Worm (Caenorhabditis elegans) whole organism, young adult: ENCODE data around the gene ttc-37.

Experiments
- B0261.1 ChIP-seq: sonication (generic microtip); optimal IDR thresholded peaks from 2 replicates; lab custom pipeline; 2016; ENCODE audit warnings: mild to moderate bottlenecking, missing genetic modification characterization, moderate library complexity, missing compliant biosample characterization
- C17E4.6 ChIP-seq: fragments of 200-800 bp; sonication (Bioruptor generic); IDR thresholded peaks from 2 replicates; pipeline ENCODE4 v1.3.6; 2022; ENCODE audit warnings: missing genetic modification reagents, missing genetic modification characterization, missing compliant biosample characterization
- F10E7.11 ChIP-seq: sonication (generic microtip); optimal IDR thresholded peaks from 2 replicates; lab custom pipeline; 2017; ENCODE audit warnings: mild to moderate bottlenecking, missing genetic modification characterization, moderate library complexity, missing compliant biosample characterization
- F55B11.4 ChIP-seq: sonication (generic microtip); optimal IDR thresholded peaks from 2 replicates; lab custom pipeline; 2016; ENCODE audit warnings: missing compliant biosample characterization, missing genetic modification characterization, borderline replicate concordance; ENCODE audit not compliant: insufficient read depth
- F57A8.1 ChIP-seq: fragments of 200-800 bp; sonication (Bioruptor generic); optimal IDR thresholded peaks from 2 replicates; lab custom pipeline; 2018; ENCODE audit warnings: mild to moderate bottlenecking, missing genetic modification characterization, moderate library complexity, missing compliant biosample characterization
- F57C9.4 ChIP-seq: sonication (generic microtip); optimal IDR thresholded peaks from 2 replicates; lab custom pipeline; 2017; ENCODE audit warnings: mild to moderate bottlenecking, missing genetic modification characterization, missing compliant biosample characterization
- K11D2.4 ChIP-seq: fragments of 200-800 bp; sonication (Bioruptor generic); IDR thresholded peaks from 2 replicates; pipeline ENCODE4 v1.3.6; 2022; ENCODE audit warnings: missing genetic modification reagents, missing genetic modification characterization, missing compliant biosample characterization
- T07F8.4 ChIP-seq: sonication (generic microtip); optimal IDR thresholded peaks from 2 replicates; lab custom pipeline; 2016; ENCODE audit warnings: mild to moderate bottlenecking, missing genetic modification characterization, moderate library complexity, missing compliant biosample characterization
- Y53G8AR.9 ChIP-seq: fragments of 200-800 bp; sonication (Bioruptor generic); conservative IDR thresholded peaks from 2 replicates; pipeline ENCODE4 v1.3.6; 2022; ENCODE audit warnings: missing genetic modification reagents, missing genetic modification characterization, missing compliant biosample characterization
- Y79H2A.3 ChIP-seq: fragments of 200-800 bp; sonication (Bioruptor generic); conservative IDR thresholded peaks from 2 replicates; pipeline ENCODE4 v1.3.6; 2022; ENCODE audit warnings: missing genetic modification reagents, missing genetic modification characterization, missing compliant biosample characterization
- akir-1 ChIP-seq: fragments of 200-800 bp; sonication (Bioruptor generic); optimal IDR thresholded peaks from 2 replicates; lab custom pipeline; 2018; ENCODE audit warnings: mild to moderate bottlenecking, missing genetic modification characterization, moderate library complexity, missing compliant biosample characterization
- ama-1 ChIP-seq, 3 experiments: fragments of 150-350 bp in 1 of 3; sonication (generic microtip) in 2 of 3; optimal IDR thresholded peaks; 2 replicates each; lab custom pipeline; 2014 to 2018; ENCODE audit warnings: missing biosample characterization in 2 of 3, missing genetic modification characterization in 2 of 3, missing genetic modification reagents in 2 of 3
- atf-7 ChIP-seq: sonication (generic microtip); optimal IDR thresholded peaks from 2 replicates; lab custom pipeline; 2017; ENCODE audit warnings: mild to moderate bottlenecking, missing genetic modification characterization, missing compliant biosample characterization
- ceh-79 ChIP-seq: sonication (generic microtip); optimal IDR thresholded peaks from 2 replicates; lab custom pipeline; 2017; ENCODE audit warnings: mild to moderate bottlenecking, missing genetic modification characterization, missing compliant biosample characterization
- chd-7 ChIP-seq: sonication (generic microtip); optimal IDR thresholded peaks from 2 replicates; lab custom pipeline; 2016; ENCODE audit warnings: mild to moderate bottlenecking, missing genetic modification characterization, moderate library complexity, missing compliant biosample characterization
- efl-1 ChIP-seq: fragments of 150-350 bp; optimal IDR thresholded peaks from 2 replicates; lab custom pipeline; 2014; ENCODE audit warnings: missing biosample characterization, missing genetic modification reagents, missing genetic modification characterization
- hlh-26 ChIP-seq: fragments of 200-800 bp; sonication (Bioruptor generic); conservative IDR thresholded peaks from 2 replicates; pipeline ENCODE4 v1.3.6; 2022; ENCODE audit warnings: missing genetic modification reagents, missing genetic modification characterization, missing compliant biosample characterization
- let-607 ChIP-seq, 2 experiments: fragments of 200-800 bp in 1 of 2; sonication (Bioruptor generic) in 1 of 2; sonication (generic microtip) in 1 of 2; optimal IDR thresholded peaks; 2 replicates each; lab custom pipeline; 2016 to 2018; ENCODE audit warnings: mild to moderate bottlenecking in 2 of 2, missing compliant biosample characterization in 2 of 2, missing genetic modification characterization in 2 of 2, moderate library complexity in 2 of 2, missing genotype in 1 of 2
- lin-54 ChIP-seq: fragments of 200-800 bp; sonication (Bioruptor generic); optimal IDR thresholded peaks from 2 replicates; lab custom pipeline; 2018; ENCODE audit warnings: mild to moderate bottlenecking, missing genetic modification characterization, missing compliant biosample characterization
- madf-6 ChIP-seq: fragments of 200-800 bp; sonication (Bioruptor generic); IDR thresholded peaks from 2 replicates; pipeline ENCODE4 v1.3.6; 2022; ENCODE audit warnings: missing genetic modification reagents, missing genetic modification characterization, missing compliant biosample characterization
- mes-4 ChIP-seq: sonication (generic microtip); optimal IDR thresholded peaks from 2 replicates; lab custom pipeline; 2016; ENCODE audit warnings: missing genotype, missing genetic modification characterization, missing compliant biosample characterization
- mxl-1 ChIP-seq: sonication (generic microtip); optimal IDR thresholded peaks from 2 replicates; lab custom pipeline; 2016; ENCODE audit warnings: missing genetic modification characterization, missing compliant biosample characterization
- nhr-90 ChIP-seq: sonication (generic microtip); optimal IDR thresholded peaks from 2 replicates; lab custom pipeline; 2016; ENCODE audit warnings: missing genotype, mild to moderate bottlenecking, missing genetic modification characterization, missing compliant biosample characterization
- pbrm-1 ChIP-seq: fragments of 200-800 bp; sonication (Bioruptor generic); IDR thresholded peaks from 2 replicates; pipeline ENCODE4 v1.3.6; 2022; ENCODE audit warnings: missing genetic modification reagents, missing genetic modification characterization, missing compliant biosample characterization
- snpc-3.4 ChIP-seq: sonication (generic microtip); optimal IDR thresholded peaks from 2 replicates; lab custom pipeline; 2017; ENCODE audit warnings: missing genetic modification characterization, mild to moderate bottlenecking, missing compliant biosample characterization, antibody characterized with exemption, moderate library complexity, missing genotype, missing genetic modification reagents
- sptf-2 ChIP-seq: fragments of 200-800 bp; sonication (Bioruptor generic); optimal IDR thresholded peaks from 2 replicates; lab custom pipeline; 2018; ENCODE audit warnings: mild to moderate bottlenecking, missing genetic modification characterization, missing compliant biosample characterization
- tlf-1 ChIP-seq: fragments of 200-800 bp; sonication (Bioruptor generic); optimal IDR thresholded peaks from 2 replicates; lab custom pipeline; 2018; ENCODE audit warnings: mild to moderate bottlenecking, missing genetic modification characterization, missing compliant biosample characterization
- xnd-1 ChIP-seq: sonication (generic microtip); optimal IDR thresholded peaks from 2 replicates; lab custom pipeline; 2016; ENCODE audit warnings: missing genotype, missing genetic modification reagents, missing genetic modification characterization, missing compliant biosample characterization
- ztf-22 ChIP-seq: fragments of 200-800 bp; sonication (Bioruptor generic); optimal IDR thresholded peaks from 2 replicates; lab custom pipeline; 2018; ENCODE audit warnings: mild to moderate bottlenecking, missing genetic modification characterization, moderate library complexity, missing compliant biosample characterization
- ztf-28 ChIP-seq: fragments of 200-800 bp; sonication (Bioruptor generic); IDR thresholded peaks from 2 replicates; pipeline ENCODE4 v1.3.6; 2022; ENCODE audit warnings: missing genetic modification reagents, missing genetic modification characterization, missing compliant biosample characterization

ttc-37 gene

DNA sequence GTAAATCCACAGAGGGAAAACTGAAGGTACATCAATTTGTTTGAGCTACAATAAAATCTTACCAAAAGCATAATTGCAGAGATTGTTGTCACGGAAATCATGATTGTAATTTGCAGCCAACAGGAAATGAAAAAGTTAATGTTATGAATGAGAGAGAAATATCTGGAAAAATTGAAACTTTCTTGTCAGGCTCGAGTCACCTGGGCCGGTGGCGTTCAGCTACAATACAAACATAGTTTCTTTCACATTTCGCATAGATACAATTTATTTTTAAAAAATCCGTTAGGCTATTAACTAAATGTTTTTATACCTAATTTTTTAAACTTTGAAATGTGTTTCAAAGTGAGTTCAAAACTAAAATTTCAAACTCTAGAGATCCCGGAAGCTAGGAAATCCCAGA, 46.6 kb upstream of the ttc-37 start, which contains the start of gene srx-39:
Gene srx-39, minus strand, starts transcription at position 101 of the 400 bp plus-strand sequence.
- TF ChIP-seq ama-1 (optimal IDR thresholded peaks at IDR 0.05; lab: Kevin White, UChicago), result no peak
- TF ChIP-seq ama-1 (GFP tag; optimal IDR thresholded peaks at IDR 0.05; lab: Kevin White, UChicago), result no peak
- no peak for TF ChIP-seq atf-7
- TF ChIP-seq mes-4 (tag; lab: Kevin White, UChicago), result no peak
- TF ChIP-seq hlh-26 (GFP tag; lab: Robert Waterston, UW), result no peak
- TF ChIP-seq tlf-1 (GFP tag; lab: Kevin White, UChicago), result no peak

DNA sequence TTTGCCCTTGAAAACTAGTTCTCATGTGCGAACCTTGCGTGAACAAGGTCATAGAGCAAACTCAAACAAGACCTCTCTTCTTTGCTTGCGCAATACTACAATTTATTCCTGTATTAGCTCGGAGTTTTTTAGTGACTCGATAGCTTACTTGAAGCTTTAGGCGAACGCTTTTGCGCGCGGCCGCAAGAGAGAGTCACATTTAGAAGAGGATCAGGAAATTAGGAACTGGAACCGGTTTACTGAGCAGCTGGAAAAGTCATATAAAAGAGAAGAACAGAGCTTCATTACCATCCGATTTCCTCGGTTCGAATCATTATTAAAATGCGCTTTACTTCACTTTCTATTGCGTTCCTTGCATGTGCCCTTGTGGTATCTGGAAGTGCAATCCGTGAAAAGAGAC, 46.0 kb upstream of the ttc-37 start, which contains the start of gene abu-15:
Gene abu-15, plus strand, starts transcription at position 301 of the 400 bp plus-strand sequence.
- TF ChIP-seq efl-1 (no peak), akir-1 (GFP tag; lab: Kevin White, UChicago) (no peak)

DNA sequence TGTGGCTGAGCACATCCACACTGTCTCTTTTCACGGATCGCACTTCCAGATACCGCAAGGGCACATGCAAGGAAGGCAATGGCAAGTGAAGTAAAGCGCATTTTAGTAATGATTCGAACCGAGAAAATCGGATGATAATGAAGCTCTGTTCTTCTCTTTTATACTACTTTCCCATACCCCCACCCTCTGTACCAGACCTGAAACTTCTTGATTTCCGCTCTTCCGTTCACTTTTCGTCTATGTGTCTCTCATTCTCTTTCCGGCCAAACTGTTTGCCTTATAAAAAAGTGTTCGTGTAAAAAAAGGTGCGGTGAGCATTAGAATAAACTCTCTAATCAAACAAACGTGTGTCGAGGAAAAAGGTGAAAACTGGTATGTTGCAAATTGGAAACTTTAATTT, 42.5 kb upstream of the ttc-37 start, which contains the start of gene abu-6:
Gene abu-6, minus strand, starts transcription at position 101 of the 400 bp plus-strand sequence.
- TF ChIP-seq nhr-90 (tag; lab: Kevin White, UChicago), result no peak
- no peak for TF ChIP-seq F57A8.1 (GFP tag; lab: Kevin White, UChicago)
- no peak for TF ChIP-seq F55B11.4
- TF ChIP-seq ama-1 (optimal IDR thresholded peaks at IDR 0.05; lab: Kevin White, UChicago), result no peak
- TF ChIP-seq ama-1 (GFP tag; optimal IDR thresholded peaks at IDR 0.05; lab: Kevin White, UChicago), result no peak

DNA sequence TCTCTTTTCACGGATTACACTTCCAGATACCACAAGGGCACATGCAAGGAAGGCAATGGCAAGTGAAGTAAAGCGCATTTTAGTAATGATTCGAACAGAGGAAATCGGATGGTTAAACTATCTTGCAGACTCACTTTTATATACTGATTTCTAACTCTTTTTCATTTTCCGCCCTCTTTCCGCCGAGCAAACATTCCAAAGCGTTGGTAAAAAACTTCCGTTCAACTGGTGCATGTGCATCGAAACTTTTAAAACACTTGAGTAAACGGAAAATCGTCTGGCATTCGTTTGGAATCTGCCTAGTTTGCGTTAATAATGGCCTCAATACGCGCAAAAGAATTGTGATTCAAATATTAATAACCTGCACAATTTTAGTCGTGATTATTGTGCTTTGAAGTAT, 39.6 kb upstream of the ttc-37 start, which contains the start of gene abu-7:
Gene abu-7, minus strand, starts transcription at position 101 of the 400 bp plus-strand sequence.
- TF ChIP-seq lin-54 (no peak), C17E4.6 (GFP tag; lab: Robert Waterston, UW) (no peak), madf-6 (GFP tag; lab: Robert Waterston, UW) (no peak), Y53G8AR.9 (GFP tag; lab: Robert Waterston, UW) (no peak), T07F8.4 (tag; lab: Kevin White, UChicago) (no peak)
- TF ChIP-seq, all 124 proteins: peak for 0

DNA sequence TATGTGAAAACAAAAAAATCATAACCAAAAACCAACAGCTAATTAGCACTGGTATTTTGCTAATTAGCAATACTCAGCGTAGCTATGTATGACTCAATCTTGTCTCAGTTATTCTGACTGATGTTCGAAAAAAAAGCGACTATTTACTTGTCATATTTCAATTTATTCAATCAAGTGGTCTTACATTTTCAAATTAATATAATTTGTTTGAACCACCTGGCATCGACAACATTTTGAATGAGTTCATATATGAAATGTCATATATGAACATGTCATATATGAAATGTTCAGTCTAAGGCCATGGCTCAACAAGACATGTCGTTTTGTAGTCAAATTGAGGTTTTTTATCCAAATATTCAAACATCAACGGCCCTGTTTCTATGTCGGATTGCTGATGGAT, 38.8 kb upstream of the ttc-37 start, which contains the start of gene srw-140:
Gene srw-140, plus strand, starts transcription at position 301 of the 400 bp plus-strand sequence.
- TF ChIP-seq pbrm-1, result no peak
- TF ChIP-seq F10E7.11 (tag; lab: Kevin White, UChicago), result no peak
- TF ChIP-seq ceh-79 (tag; lab: Kevin White, UChicago), result no peak
- no peak for TF ChIP-seq chd-7
- TF ChIP-seq ztf-22 (GFP tag; lab: Kevin White, UChicago), result no peak
- no peak for TF ChIP-seq B0261.1 (tag; lab: Kevin White, UChicago)
- no peak for TF ChIP-seq F57C9.4
- no peak for TF ChIP-seq let-607 (tag; optimal IDR thresholded peaks at IDR 0.05; lab: Kevin White, UChicago)
- TF ChIP-seq nhr-90 (tag; lab: Kevin White, UChicago), result no peak
- TF ChIP-seq xnd-1, result no peak
- no peak for TF ChIP-seq mxl-1 (tag; lab: Kevin White, UChicago)
- TF ChIP-seq sptf-2, result no peak
- TF ChIP-seq akir-1 (GFP tag; lab: Kevin White, UChicago), result no peak

DNA sequence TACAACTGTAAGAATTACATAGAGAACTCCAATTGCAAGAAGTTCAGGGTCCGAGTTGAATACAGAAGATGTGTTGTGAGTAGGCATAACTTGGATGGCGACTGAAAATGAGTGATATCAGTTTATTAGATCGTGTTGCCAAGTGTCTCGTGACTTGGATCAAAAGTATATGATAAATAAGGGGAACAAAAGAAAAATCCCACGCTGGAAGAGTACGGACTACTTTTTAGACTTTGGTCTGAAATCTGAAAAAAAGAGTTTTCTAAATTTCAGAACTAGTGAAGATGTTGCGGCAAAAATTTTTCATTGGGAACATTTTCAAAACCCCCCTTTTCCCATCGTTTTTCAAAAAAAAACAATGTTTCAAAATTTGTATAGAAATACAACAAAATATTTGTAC, 34.7 kb upstream of the ttc-37 start, which contains the start of gene srt-64:
Gene srt-64, minus strand, starts transcription at position 101 of the 400 bp plus-strand sequence.
- TF ChIP-seq Y79H2A.3 (GFP tag; lab: Robert Waterston, UW) (no peak), ztf-28 (no peak), K11D2.4 (no peak), Y53G8AR.9 (GFP tag; lab: Robert Waterston, UW) (no peak), snpc-3.4 (tag; lab: Kevin White, UChicago) (no peak)
